Fruit fly (Drosophila melanogaster): ENCODE measurements around the gene CG33061.

CG33061 gene

DNA sequence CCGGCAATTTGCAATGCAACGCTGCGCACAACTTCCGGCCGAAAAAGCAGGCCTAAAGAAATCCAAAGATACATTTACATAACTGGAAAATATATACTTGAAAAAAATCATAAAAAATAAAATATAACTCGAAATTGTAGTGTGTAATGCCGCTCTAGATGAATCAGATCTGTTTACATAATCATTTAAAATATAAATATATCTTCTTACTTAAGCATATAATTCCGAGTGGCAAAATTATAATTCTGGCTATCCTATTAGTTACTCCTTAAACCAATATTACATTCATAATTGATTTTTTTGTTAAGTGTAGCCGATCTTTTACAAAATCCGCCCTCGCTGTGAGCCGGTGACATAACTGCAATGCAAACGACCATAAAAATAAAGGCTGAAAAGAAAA is 9.9 kb downstream of the CG33061 start (continued):
- TF ChIP-seq Hr51 (GFP tag; optimal IDR thresholded peaks at IDR 0.05) (peak in 1 of 2 experiments; percentile 52), Camta (GFP tag; optimal IDR thresholded peaks at IDR 0.05) (no peak), CG12942 (GFP tag; optimal IDR thresholded peaks at IDR 0.05) (no peak), CG10147 (GFP tag; optimal IDR thresholded peaks at IDR 0.05) (no peak), CG17361 (GFP tag; IDR thresholded peaks at IDR 0.05) (no peak), pita (GFP tag; optimal IDR thresholded peaks at IDR 0.05) (no peak), phol (tag; optimal IDR thresholded peaks at IDR 0.05) (peak; percentile 18), knrl (GFP tag; IDR thresholded peaks at IDR 0.05; ENCODE audit: partially characterized antibody) (no peak), ATbp (GFP tag; optimal IDR thresholded peaks at IDR 0.05) (no peak), dmrt99B (tag; optimal IDR thresholded peaks at IDR 0.05) (peak; percentile 57), pho (GFP tag; optimal IDR thresholded peaks at IDR 0.05) (no peak), CG1602 (GFP tag; optimal IDR thresholded peaks at IDR 0.05) (no peak), CG7745 (tag; optimal IDR thresholded peaks at IDR 0.05) (no peak), Ssrp (tag; optimal IDR thresholded peaks at IDR 0.05) (no peak), Atf3 (GFP tag; optimal IDR thresholded peaks at IDR 0.05) (no peak), cg (GFP tag; optimal IDR thresholded peaks at IDR 0.05) (no peak), CoRest (tag; optimal IDR thresholded peaks at IDR 0.05) (peak; percentile 2), chif (GFP tag; optimal IDR thresholded peaks at IDR 0.05) (no peak), schlank (tag; optimal IDR thresholded peaks at IDR 0.05) (no peak), Meics (GFP tag; optimal IDR thresholded peaks at IDR 0.05) (no peak), dati (GFP tag; IDR thresholded peaks at IDR 0.05) (no peak), CG4282 (GFP tag; optimal IDR thresholded peaks at IDR 0.05) (no peak), CG1233 (GFP tag; optimal IDR thresholded peaks at IDR 0.05) (no peak), CG4820 (GFP tag; optimal IDR thresholded peaks at IDR 0.05) (no peak), CG8089 (GFP tag; optimal IDR thresholded peaks at IDR 0.05) (no peak), CG5953 (GFP tag; IDR thresholded peaks at IDR 0.05) (no peak), ato (GFP tag; IDR thresholded peaks at IDR 0.05; ENCODE audit: partially characterized antibody) (no peak), CG6689 (GFP tag; IDR thresholded peaks at IDR 0.05) (0 out of 2 replicates have a peak, but pooled peaks have one; percentile 17), CrebB (tag; optimal IDR thresholded peaks at IDR 0.05) (no peak), Ptx1 (GFP tag; IDR thresholded peaks at IDR 0.05) (peak; percentile 37; the same call in 1 of the 2 replicates), Med (GFP tag) (no peak), Oli (tag; optimal IDR thresholded peaks at IDR 0.05) (peak; percentile 9), sob (GFP tag; IDR thresholded peaks at IDR 0.05) (no peak), fd102C (GFP tag; optimal IDR thresholded peaks at IDR 0.05) (no peak), CG2875 (GFP tag; optimal IDR thresholded peaks at IDR 0.05) (no peak), CG11696 (GFP tag; IDR thresholded peaks at IDR 0.05) (no peak), CG13894 (tag; optimal IDR thresholded peaks at IDR 0.05) (no peak), trem (tag; optimal IDR thresholded peaks at IDR 0.05) (no peak), pzg (GFP tag; optimal IDR thresholded peaks at IDR 0.05) (no peak), CG5180 (GFP tag; optimal IDR thresholded peaks at IDR 0.05) (no peak), Ets65A (GFP tag) (peak; percentile 57), CG30020 (tag; optimal IDR thresholded peaks at IDR 0.05) (no peak), Dip3 (GFP tag; optimal IDR thresholded peaks at IDR 0.05) (no peak), CG7786 (GFP tag; optimal IDR thresholded peaks at IDR 0.05) (no peak), nmo (GFP tag; optimal IDR thresholded peaks at IDR 0.05) (no peak), Trl (optimal IDR thresholded peaks at IDR 0.05) (no peak), Trl (GFP tag; optimal IDR thresholded peaks at IDR 0.05) (no peak), B-H1 (GFP tag; IDR thresholded peaks at IDR 0.05) (no peak), gt (GFP tag; IDR thresholded peaks at IDR 0.05) (no peak), salm (tag; optimal IDR thresholded peaks at IDR 0.05) (no peak), zen2 (GFP tag; IDR thresholded peaks at IDR 0.05; ENCODE audit: partially characterized antibody) (no peak), Max (GFP tag; optimal IDR thresholded peaks at IDR 0.05) (no peak)
